Worm (Caenorhabditis elegans) whole organism, young adult: ENCODE results near the gene ugt-33.
A peak's percentile ranks its signal among the peaks of the same experiment; 100 is the strongest.

ENCODE experiments used
- B0261.1 ChIP-seq: sonication (generic microtip); optimal IDR thresholded peaks from 2 replicates; lab custom pipeline; 2016; ENCODE audit warnings: mild to moderate bottlenecking, missing genetic modification characterization, moderate library complexity, missing compliant biosample characterization
- F57C9.4 ChIP-seq: sonication (generic microtip); optimal IDR thresholded peaks from 2 replicates; lab custom pipeline; 2017; ENCODE audit warnings: mild to moderate bottlenecking, missing genetic modification characterization, missing compliant biosample characterization
- Y79H2A.3 ChIP-seq: fragments of 200-800 bp; sonication (Bioruptor generic); conservative IDR thresholded peaks from 2 replicates; pipeline ENCODE4 v1.3.6; 2022; ENCODE audit warnings: missing genetic modification reagents, missing genetic modification characterization, missing compliant biosample characterization
- ZK185.1 ChIP-seq: sonication (generic microtip); optimal IDR thresholded peaks from 2 replicates; lab custom pipeline; 2016; ENCODE audit warnings: mild to moderate bottlenecking, missing genetic modification characterization, missing compliant biosample characterization; ENCODE audit not compliant: poor library complexity, severe bottlenecking
- ama-1 ChIP-seq, 3 experiments: fragments of 150-350 bp in 1 of 3; sonication (generic microtip) in 2 of 3; optimal IDR thresholded peaks; 2 replicates each; lab custom pipeline; 2014 to 2018; ENCODE audit warnings: missing biosample characterization in 2 of 3, missing genetic modification characterization in 2 of 3, missing genetic modification reagents in 2 of 3
- aptf-2 ChIP-seq: fragments of 200-800 bp; sonication (Bioruptor generic); conservative IDR thresholded peaks from 2 replicates; pipeline ENCODE4 v1.3.6; 2022; ENCODE audit warnings: missing genetic modification reagents, missing genetic modification characterization, missing compliant biosample characterization
- aptf-3 ChIP-seq: fragments of 200-800 bp; sonication (Bioruptor generic); IDR thresholded peaks from 2 replicates; pipeline ENCODE4 v1.3.6; 2022; ENCODE audit warnings: missing genetic modification characterization, missing compliant biosample characterization
- atf-7 ChIP-seq: sonication (generic microtip); optimal IDR thresholded peaks from 2 replicates; lab custom pipeline; 2017; ENCODE audit warnings: mild to moderate bottlenecking, missing genetic modification characterization, missing compliant biosample characterization
- attf-5 ChIP-seq: fragments of 200-800 bp; sonication (Bioruptor generic); optimal IDR thresholded peaks from 2 replicates; lab custom pipeline; 2018; ENCODE audit warnings: mild to moderate bottlenecking, missing genetic modification characterization, missing compliant biosample characterization
- cebp-1 ChIP-seq, 2 experiments: fragments of 200-800 bp in 1 of 2; sonication (Bioruptor generic) in 1 of 2; sonication (generic microtip) in 1 of 2; IDR thresholded peaks in 1 of 2; optimal IDR thresholded peaks in 1 of 2; 2 replicates each; pipeline versions ENCODE4 v1.3.6 to Lab custom; 2017 to 2022; ENCODE audit warnings: missing compliant biosample characterization in 2 of 2, missing genetic modification characterization in 2 of 2, mild to moderate bottlenecking in 1 of 2, missing genetic modification reagents in 1 of 2, moderate library complexity in 1 of 2
- ceh-100 ChIP-seq: fragments of 200-800 bp; sonication (Bioruptor generic); IDR thresholded peaks from 2 replicates; pipeline ENCODE4 v1.3.6; 2022; ENCODE audit warnings: missing genetic modification reagents, missing genetic modification characterization, missing compliant biosample characterization
- dox-1 ChIP-seq: fragments of 200-800 bp; sonication (Bioruptor generic); IDR thresholded peaks from 2 replicates; pipeline ENCODE4 v1.3.6; 2022; ENCODE audit warnings: missing genetic modification reagents, missing genetic modification characterization, missing compliant biosample characterization
- dpff-1 ChIP-seq: sonication (generic microtip); optimal IDR thresholded peaks from 2 replicates; lab custom pipeline; 2017; ENCODE audit warnings: mild to moderate bottlenecking, missing genetic modification characterization, missing compliant biosample characterization
- ets-4 ChIP-seq: fragments of 200-800 bp; sonication (Bioruptor generic); optimal IDR thresholded peaks from 2 replicates; lab custom pipeline; 2018; ENCODE audit warnings: mild to moderate bottlenecking, missing genetic modification characterization, missing compliant biosample characterization
- hlh-12 ChIP-seq: sonication (generic microtip); optimal IDR thresholded peaks from 2 replicates; lab custom pipeline; 2016; ENCODE audit warnings: missing genetic modification characterization, missing compliant biosample characterization
- hmg-1.2 ChIP-seq: fragments of 200-800 bp; sonication (Bioruptor generic); IDR thresholded peaks from 2 replicates; pipeline ENCODE4 v1.3.6; 2022; ENCODE audit warnings: missing genetic modification reagents, missing genetic modification characterization, missing compliant biosample characterization
- hmg-20 ChIP-seq: fragments of 200-800 bp; sonication (Bioruptor generic); IDR thresholded peaks from 2 replicates; pipeline ENCODE4 v1.3.6; 2022; ENCODE audit warnings: missing genetic modification reagents, missing genetic modification characterization, missing compliant biosample characterization
- hrde-1 ChIP-seq: sonication (generic microtip); optimal IDR thresholded peaks from 2 replicates; lab custom pipeline; 2016; ENCODE audit warnings: missing genetic modification characterization, mild to moderate bottlenecking, missing compliant biosample characterization, moderate library complexity, missing genotype, missing genetic modification reagents, borderline replicate concordance
- let-607 ChIP-seq, 2 experiments: fragments of 200-800 bp in 1 of 2; sonication (Bioruptor generic) in 1 of 2; sonication (generic microtip) in 1 of 2; optimal IDR thresholded peaks; 2 replicates each; lab custom pipeline; 2016 to 2018; ENCODE audit warnings: mild to moderate bottlenecking in 2 of 2, missing compliant biosample characterization in 2 of 2, missing genetic modification characterization in 2 of 2, moderate library complexity in 2 of 2, missing genotype in 1 of 2
- lin-54 ChIP-seq: fragments of 200-800 bp; sonication (Bioruptor generic); optimal IDR thresholded peaks from 2 replicates; lab custom pipeline; 2018; ENCODE audit warnings: mild to moderate bottlenecking, missing genetic modification characterization, missing compliant biosample characterization
- lsl-1 ChIP-seq: fragments of 200-800 bp; sonication (Bioruptor generic); optimal IDR thresholded peaks from 2 replicates; lab custom pipeline; 2018; ENCODE audit warnings: mild to moderate bottlenecking, missing genetic modification characterization, moderate library complexity, missing compliant biosample characterization
- madf-6 ChIP-seq: fragments of 200-800 bp; sonication (Bioruptor generic); IDR thresholded peaks from 2 replicates; pipeline ENCODE4 v1.3.6; 2022; ENCODE audit warnings: missing genetic modification reagents, missing genetic modification characterization, missing compliant biosample characterization
- mcd-1 ChIP-seq: fragments of 200-800 bp; sonication (Bioruptor generic); IDR thresholded peaks from 2 replicates; pipeline ENCODE4 v1.3.6; 2022; ENCODE audit warnings: missing genetic modification reagents, missing genetic modification characterization, missing compliant biosample characterization
- mel-28 ChIP-seq: sonication (generic microtip); optimal IDR thresholded peaks from 2 replicates; lab custom pipeline; 2016; ENCODE audit warnings: borderline replicate concordance, mild to moderate bottlenecking, missing genetic modification characterization, missing compliant biosample characterization
- mxl-1 ChIP-seq: sonication (generic microtip); optimal IDR thresholded peaks from 2 replicates; lab custom pipeline; 2016; ENCODE audit warnings: missing genetic modification characterization, missing compliant biosample characterization
- nfyb-1 ChIP-seq: fragments of 200-800 bp; sonication (Bioruptor generic); IDR thresholded peaks from 2 replicates; pipeline ENCODE4 v1.3.6; 2022; ENCODE audit warnings: missing genetic modification reagents, missing genetic modification characterization, missing compliant biosample characterization
- nhr-80 ChIP-seq: sonication (generic microtip); optimal IDR thresholded peaks from 2 replicates; lab custom pipeline; 2016; ENCODE audit warnings: missing genetic modification characterization, missing compliant biosample characterization
- pbrm-1 ChIP-seq: fragments of 200-800 bp; sonication (Bioruptor generic); IDR thresholded peaks from 2 replicates; pipeline ENCODE4 v1.3.6; 2022; ENCODE audit warnings: missing genetic modification reagents, missing genetic modification characterization, missing compliant biosample characterization
- pha-4 ChIP-seq: fragments of 150-350 bp; sonication (generic microtip); optimal IDR thresholded peaks from 2 replicates; lab custom pipeline; 2014; ENCODE audit warnings: missing biosample characterization, missing genetic modification reagents, missing genetic modification characterization
- somi-1 ChIP-seq: fragments of 200-800 bp; sonication (Bioruptor generic); optimal IDR thresholded peaks from 2 replicates; lab custom pipeline; 2018; ENCODE audit warnings: mild to moderate bottlenecking, missing genetic modification characterization, missing compliant biosample characterization
- tbp1 ChIP-seq: fragments of 200-800 bp; sonication (Bioruptor generic); optimal IDR thresholded peaks from 2 replicates; lab custom pipeline; 2018; ENCODE audit warnings: mild to moderate bottlenecking, missing genetic modification characterization, missing compliant biosample characterization
- tlf-1 ChIP-seq: fragments of 200-800 bp; sonication (Bioruptor generic); optimal IDR thresholded peaks from 2 replicates; lab custom pipeline; 2018; ENCODE audit warnings: mild to moderate bottlenecking, missing genetic modification characterization, missing compliant biosample characterization
- zim-3 ChIP-seq: sonication (generic microtip); optimal IDR thresholded peaks from 2 replicates; lab custom pipeline; 2017; ENCODE audit warnings: mild to moderate bottlenecking, missing genetic modification characterization, moderate library complexity, missing compliant biosample characterization
- ztf-18 ChIP-seq: sonication (generic microtip); optimal IDR thresholded peaks from 2 replicates; lab custom pipeline; 2016; ENCODE audit warnings: missing genotype, mild to moderate bottlenecking, missing genetic modification characterization, missing compliant biosample characterization

ugt-33 gene

ce11 chrV:10532725-10533124, 39.5 kb downstream of the ugt-33 start, which contains the start of gene txt-10:
Gene txt-10, minus strand, starts transcription at chrV:10532825.
- TF ChIP-seq ZK185.1 (tag; lab: Kevin White, UChicago) (no peak), hrde-1 (peak; percentile 7)

- TF ChIP-seq ceh-100 (GFP tag; lab: Robert Waterston, UW) = no peak
- peak; percentile 0 for TF ChIP-seq lin-54
- TF ChIP-seq Y79H2A.3 (GFP tag; lab: Robert Waterston, UW) = no peak
- TF ChIP-seq mcd-1 (GFP tag; lab: Robert Waterston, UW) = peak; percentile 27; the same call in 1 of the 2 replicates
- TF ChIP-seq madf-6 (GFP tag; lab: Robert Waterston, UW) = peak; percentile 13; the same call in 1 of the 2 replicates
- TF ChIP-seq ama-1 (optimal IDR thresholded peaks at IDR 0.05; lab: Kevin White, UChicago) = peak; percentile 19
- TF ChIP-seq ama-1 (GFP tag; optimal IDR thresholded peaks at IDR 0.05; lab: Kevin White, UChicago) = no peak
- peak; percentile 34 for TF ChIP-seq ztf-18 (tag; lab: Kevin White, UChicago)
- no peak for TF ChIP-seq ets-4
- TF ChIP-seq dpff-1 (tag; lab: Kevin White, UChicago) = no peak
- no peak for TF ChIP-seq aptf-3 (GFP tag; lab: Robert Waterston, UW)
- no peak for TF ChIP-seq dox-1 (GFP tag; lab: Robert Waterston, UW)
- TF ChIP-seq cebp-1 (GFP tag; IDR thresholded peaks at IDR 0.05; lab: Robert Waterston, UW) = no peak
- TF ChIP-seq cebp-1 (tag; optimal IDR thresholded peaks at IDR 0.05; lab: Kevin White, UChicago) = peak; percentile 49
- no peak for TF ChIP-seq somi-1 (GFP tag; lab: Kevin White, UChicago)
- no peak for TF ChIP-seq hlh-12 (tag; lab: Kevin White, UChicago)
- TF ChIP-seq pha-4 (tag; lab: Kevin White, UChicago) = no peak
- no peak for TF ChIP-seq B0261.1 (tag; lab: Kevin White, UChicago)
- TF ChIP-seq hmg-20 = no peak
- peak; percentile 39 for TF ChIP-seq atf-7 (tag; lab: Kevin White, UChicago)
- TF ChIP-seq nhr-80 (tag; lab: Kevin White, UChicago) = peak; percentile 46
- TF ChIP-seq zim-3 (tag; lab: Kevin White, UChicago) = no peak
- TF ChIP-seq lsl-1 (GFP tag; lab: Kevin White, UChicago) = no peak
- TF ChIP-seq pbrm-1 (GFP tag; lab: Robert Waterston, UW) = no peak
- 0 out of 2 replicates have a peak, but pooled peaks have one; percentile 49 for TF ChIP-seq nfyb-1 (GFP tag; lab: Robert Waterston, UW)
- TF ChIP-seq hmg-1.2 (GFP tag; lab: Robert Waterston, UW) = peak; percentile 49; the same call in 1 of the 2 replicates
- TF ChIP-seq tlf-1 = no peak
- TF ChIP-seq aptf-2 (GFP tag; lab: Robert Waterston, UW) = no peak
- TF ChIP-seq, all 124 proteins: peak for 10
These were observed 42.1 kb downstream of the ugt-33 start for ce11 chrV:10535325-10535724.

- no peak for TF ChIP-seq mxl-1 (tag; lab: Kevin White, UChicago)
- no peak for TF ChIP-seq let-607 (tag; optimal IDR thresholded peaks at IDR 0.05; lab: Kevin White, UChicago)
- peak; percentile 25 for TF ChIP-seq tbp1 (GFP tag; lab: Kevin White, UChicago)
- 0 out of 2 replicates have a peak, but pooled peaks have one; percentile 35 for TF ChIP-seq nfyb-1 (GFP tag; lab: Robert Waterston, UW)
- TF ChIP-seq nhr-80 (tag; lab: Kevin White, UChicago) = peak; percentile 21
- TF ChIP-seq F57C9.4 (tag; lab: Kevin White, UChicago) = no peak
- TF ChIP-seq attf-5 (GFP tag; lab: Kevin White, UChicago) = peak; percentile 20
- no peak for TF ChIP-seq mel-28 (tag; lab: Kevin White, UChicago)
These were observed 43.0 kb downstream of the ugt-33 start, which contains the start of gene ppm-1.A for ce11 chrV:10536095-10536691. Gene ppm-1.A, minus strand, starts transcription at chrV:10536388.
